Worm (Caenorhabditis elegans) whole organism, L4 larva: Measurements from ENCODE around the gene fat-6.

ENCODE experiments used
- D1046.2 ChIP-seq: fragments of 200-800 bp; sonication (Bioruptor generic); IDR thresholded peaks from 2 replicates; pipeline ENCODE4 v1.3.6; 2022; ENCODE audit warnings: missing genetic modification characterization, missing compliant biosample characterization
- F44E2.7 ChIP-seq: fragments of 200-800 bp; sonication (Bioruptor generic); IDR thresholded peaks from 2 replicates; pipeline ENCODE4 v2.1.2; 2022; ENCODE audit warnings: missing genetic modification characterization, missing compliant biosample characterization
- R02D3.7 ChIP-seq: fragments of 150-350 bp; sonication (generic microtip); optimal IDR thresholded peaks from 3 replicates; lab custom pipeline; 2014; ENCODE audit warnings: missing biosample characterization, missing genetic modification characterization
- arid-1 ChIP-seq: fragments of 200-800 bp; sonication (Bioruptor generic); conservative IDR thresholded peaks from 2 replicates; pipeline ENCODE4 v1.3.6; 2022; ENCODE audit warnings: missing genetic modification reagents, missing genetic modification characterization, missing compliant biosample characterization
- dpl-1 ChIP-seq: fragments of 150-350 bp; optimal IDR thresholded peaks from 2 replicates; lab custom pipeline; 2014; ENCODE audit warnings: missing biosample characterization, missing genetic modification reagents, missing genetic modification characterization
- hmg-1.1 ChIP-seq: fragments of 200-800 bp; sonication (Bioruptor generic); IDR thresholded peaks from 2 replicates; pipeline ENCODE4 v1.3.6; 2022; ENCODE audit warnings: missing genetic modification reagents, missing genetic modification characterization, missing compliant biosample characterization
- mdl-1 ChIP-seq, 2 experiments: fragments of 150-350 bp in 1 of 2; sonication (generic microtip) in 1 of 2; optimal IDR thresholded peaks; 2 replicates each; lab custom pipeline; 2014 to 2017; ENCODE audit warnings: missing biosample characterization in 2 of 2, missing genetic modification characterization in 2 of 2
- mep-1 ChIP-seq: fragments of 150-350 bp; sonication (generic microtip); optimal IDR thresholded peaks from 3 replicates; lab custom pipeline; 2014; ENCODE audit warnings: missing biosample characterization, missing genetic modification characterization
- mes-2 ChIP-seq: sonication (generic microtip); optimal IDR thresholded peaks from 2 replicates; lab custom pipeline; 2016; ENCODE audit warnings: missing genotype, mild to moderate bottlenecking, missing genetic modification characterization, missing compliant biosample characterization; ENCODE audit not compliant: poor library complexity, severe bottlenecking
- nhr-237 ChIP-seq: sonication (generic microtip); optimal IDR thresholded peaks from 2 replicates; lab custom pipeline; 2017; ENCODE audit warnings: missing biosample characterization, missing genetic modification characterization
- unc-62 ChIP-seq, 3 experiments: fragments of 150-350 bp in 1 of 3; sonication (generic microtip); optimal IDR thresholded peaks in 2 of 3; peaks in 1 of 3; 1 replicate in 1 of 3; 2 replicates in 2 of 3; lab custom pipeline; 2014 to 2017; ENCODE audit warnings: missing biosample characterization in 3 of 3, missing genetic modification characterization in 3 of 3, missing genetic modification reagents in 3 of 3, missing genotype in 1 of 3
- ztf-11 ChIP-seq: fragments of 150-350 bp; optimal IDR thresholded peaks from 2 replicates; lab custom pipeline; 2014; ENCODE audit warnings: missing biosample characterization, missing genetic modification characterization

- no peak for TF ChIP-seq arid-1 (GFP tag; lab: Robert Waterston, UW)
- TF ChIP-seq dpl-1 (GFP tag; lab: Kevin White, UChicago), result no peak
- TF ChIP-seq R02D3.7 (tag; lab: Kevin White, UChicago), result no peak
- no peak for TF ChIP-seq mep-1 (tag; lab: Kevin White, UChicago)
- TF ChIP-seq ztf-11 (tag; lab: Kevin White, UChicago), result no peak
- no peak for TF ChIP-seq D1046.2 (GFP tag; lab: Robert Waterston, UW)
- TF ChIP-seq hmg-1.1 (GFP tag; lab: Robert Waterston, UW), result no peak
- TF ChIP-seq nhr-237, result no peak
- no peak for TF ChIP-seq mes-2 (tag; lab: Kevin White, UChicago)
- no peak for TF ChIP-seq F44E2.7
- peak in 1 of 2 experiments; percentile 10 for TF ChIP-seq mdl-1 (tag; optimal IDR thresholded peaks at IDR 0.05; lab: Kevin White, UChicago)
- no peak for TF ChIP-seq unc-62 (GFP tag; optimal IDR thresholded peaks at IDR 0.05 in 1 of 2; lab: Kevin White, UChicago)
- no peak for TF ChIP-seq unc-62 (tag; optimal IDR thresholded peaks at IDR 0.05; lab: Kevin White, UChicago)
Measured at ce11 chrIV:11883478-11883877, 32.0 kb downstream of the fat-6 start.
